Fruit fly (Drosophila melanogaster): ENCODE data around the gene amrt.

Gene amrt

dm6 chrX:13821775-13822493 is 39.7 kb downstream of the amrt start, which contains the start of gene Clic:
Clic (minus strand) TSS chrX:13822307.
- TF ChIP-seq CG4496 (GFP tag; IDR thresholded peaks at IDR 0.05) (peak; percentile 51; the same call in 2 of the 3 replicates), rn (GFP tag; IDR thresholded peaks at IDR 0.05) (no peak)

DNA sequence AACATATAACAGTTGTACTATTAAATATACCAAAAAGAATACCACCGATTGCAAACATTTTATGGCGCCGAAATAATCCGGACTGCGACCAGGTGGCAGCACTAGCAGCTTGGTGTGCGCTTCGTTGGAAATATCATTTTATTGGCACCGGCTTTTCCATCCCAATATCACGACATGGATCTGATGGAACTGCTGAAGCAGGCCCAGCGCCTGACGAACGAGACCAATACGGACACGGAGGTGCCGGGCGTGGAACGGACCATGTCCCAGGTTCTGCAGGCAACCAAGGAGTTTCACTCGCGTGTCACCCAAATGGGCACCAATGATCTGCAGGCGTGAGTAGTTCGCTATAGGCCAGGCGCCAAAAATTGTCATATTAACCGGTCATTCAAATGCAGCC is 40.5 kb downstream of the amrt start, which contains the start of gene Nup93-1:
Nup93-1 (plus strand) TSS at position 74 of the 400 bp plus-strand sequence.
- TF ChIP-seq gl (tag; optimal IDR thresholded peaks at IDR 0.05) (no peak), D1 (tag; optimal IDR thresholded peaks at IDR 0.05) (no peak), CG15710 (tag; optimal IDR thresholded peaks at IDR 0.05) (no peak), Pif1B (GFP tag; optimal IDR thresholded peaks at IDR 0.05) (no peak)

dm6 chrX:13828870-13829269 is 46.6 kb downstream of the amrt start:
- TF ChIP-seq CG8301 (tag; optimal IDR thresholded peaks at IDR 0.05): no peak
- no peak for TF ChIP-seq CG32121 (GFP tag; IDR thresholded peaks at IDR 0.05)
- no peak for TF ChIP-seq CG9948 (tag; optimal IDR thresholded peaks at IDR 0.05)
- TF ChIP-seq EcR (GFP tag; optimal IDR thresholded peaks at IDR 0.05): no peak
- TF ChIP-seq CG17806 (tag; optimal IDR thresholded peaks at IDR 0.05): no peak
- TF ChIP-seq gl (tag; optimal IDR thresholded peaks at IDR 0.05): no peak
- no peak for TF ChIP-seq CG13204 (GFP tag; optimal IDR thresholded peaks at IDR 0.05)
- no peak for TF ChIP-seq CG8159 (tag; optimal IDR thresholded peaks at IDR 0.05)
- TF ChIP-seq CG14655 (GFP tag; optimal IDR thresholded peaks at IDR 0.05): no peak

DNA sequence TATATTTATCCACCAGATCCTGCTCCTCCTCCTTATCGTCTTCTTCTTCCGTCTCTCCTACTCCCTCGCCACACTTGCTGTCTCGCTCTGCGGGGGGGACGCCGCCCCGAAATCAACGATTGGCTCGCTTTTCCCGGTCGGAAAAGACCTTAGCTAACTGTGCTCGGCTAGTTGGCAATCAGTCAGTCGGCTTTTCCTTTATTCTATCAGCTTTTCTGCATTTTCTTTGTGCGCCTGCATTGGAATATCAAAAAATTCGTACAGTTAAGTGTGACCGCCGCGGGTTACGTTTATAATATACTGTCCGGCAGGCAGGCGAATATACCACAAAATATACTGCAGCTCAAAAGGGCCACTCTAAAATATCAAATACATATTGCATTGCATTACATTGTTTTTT is 47.8 kb downstream of the amrt start, which contains the start of gene jub:
jub (minus strand) TSS at position 289 of the 400 bp plus-strand sequence.
- TF ChIP-seq CG8159 (tag; optimal IDR thresholded peaks at IDR 0.05) (peak; percentile 78), CG14655 (GFP tag; optimal IDR thresholded peaks at IDR 0.05) (no peak)

Measured in whole organism, pupa.